Fruit fly (Drosophila melanogaster): ENCODE data around the gene CG15882.

DNA sequence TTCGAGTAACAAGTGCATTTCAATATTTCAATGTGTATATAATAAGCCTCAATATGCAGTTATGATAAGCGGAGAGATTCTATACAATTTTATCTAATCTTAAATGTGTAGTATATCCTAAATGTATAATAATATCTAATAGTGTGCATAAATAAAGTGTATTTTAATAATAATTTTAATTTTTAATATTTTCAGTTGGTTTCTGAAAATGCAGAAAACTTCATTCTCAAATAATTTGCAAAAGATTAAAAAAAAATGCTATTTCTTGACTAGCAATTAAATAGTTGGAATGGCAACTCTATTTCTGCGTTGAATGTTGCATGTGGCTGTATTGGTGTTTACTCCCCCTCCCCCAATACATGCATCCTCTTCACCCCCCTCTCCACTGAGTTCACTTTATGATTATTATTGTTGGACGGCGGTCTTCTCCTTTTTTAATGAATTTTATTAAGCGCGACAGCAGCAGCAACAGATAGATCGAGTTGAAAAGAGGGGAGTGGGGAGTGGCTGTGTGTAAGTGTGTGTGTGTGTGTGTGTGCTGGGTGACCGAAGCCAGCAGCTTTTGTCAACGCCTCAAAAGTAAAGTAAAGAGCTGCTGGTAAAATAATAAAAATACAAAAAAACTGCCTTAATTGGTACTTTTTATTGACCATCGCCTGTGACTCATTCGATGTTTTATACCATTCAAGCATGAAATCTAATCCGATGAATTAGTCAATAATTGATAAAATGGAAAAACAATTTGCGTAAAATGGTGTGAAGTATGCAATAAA is 36.6 kb upstream of the CG15882 start:
- no peak for TF ChIP-seq Dfd (GFP tag; optimal IDR thresholded peaks at IDR 0.05)
- no peak for TF ChIP-seq h (GFP tag; optimal IDR thresholded peaks at IDR 0.05)
- no peak for TF ChIP-seq dsf (GFP tag; optimal IDR thresholded peaks at IDR 0.05; ENCODE audit: borderline replicate concordance)
- no peak for TF ChIP-seq Hr78 (GFP tag; optimal IDR thresholded peaks at IDR 0.05)
- TF ChIP-seq fru (GFP tag; optimal IDR thresholded peaks at IDR 0.05), result no peak
- TF ChIP-seq HLH106 (tag; optimal IDR thresholded peaks at IDR 0.05), result peak; percentile 25
- no peak for TF ChIP-seq Dif (GFP tag; optimal IDR thresholded peaks at IDR 0.05; ENCODE audit: partially characterized antibody)
- TF ChIP-seq Myc (optimal IDR thresholded peaks at IDR 0.05), result peak; percentile 41
- TF ChIP-seq dl (GFP tag; optimal IDR thresholded peaks at IDR 0.05; ENCODE audit: insufficient read depth in 1 of 2, partially characterized antibody in 2 of 2), result no peak

Data from whole organism, wandering third instar larva.